Worm (Caenorhabditis elegans) whole organism, L2 larva: ENCODE measurements around the gene srt-49.

Source experiments
- ZK546.5 ChIP-seq: sonication (generic microtip); optimal IDR thresholded peaks from 2 replicates; lab custom pipeline; 2017; ENCODE audit warnings: missing biosample characterization, missing genetic modification characterization
- gmeb-1 ChIP-seq: fragments of 150-350 bp; optimal IDR thresholded peaks from 2 replicates; lab custom pipeline; 2014; ENCODE audit warnings: missing biosample characterization, missing genetic modification characterization
- lin-11 ChIP-seq: fragments of 150-350 bp; sonication (generic microtip); optimal IDR thresholded peaks from 2 replicates; lab custom pipeline; 2014; ENCODE audit warnings: missing biosample characterization, missing genetic modification characterization, inconsistent platforms, mixed read lengths
- nhr-77 ChIP-seq: fragments of 150-350 bp; optimal IDR thresholded peaks from 2 replicates; lab custom pipeline; 2014; ENCODE audit warnings: missing biosample characterization, missing genetic modification characterization
- skn-1 ChIP-seq: sonication (generic microtip); optimal IDR thresholded peaks from 2 replicates; lab custom pipeline; 2017; ENCODE audit warnings: missing biosample characterization, missing genetic modification characterization
- zag-1 ChIP-seq: fragments of 150-350 bp; optimal IDR thresholded peaks from 2 replicates; lab custom pipeline; 2014; ENCODE audit warnings: missing biosample characterization, missing genetic modification characterization

DNA sequence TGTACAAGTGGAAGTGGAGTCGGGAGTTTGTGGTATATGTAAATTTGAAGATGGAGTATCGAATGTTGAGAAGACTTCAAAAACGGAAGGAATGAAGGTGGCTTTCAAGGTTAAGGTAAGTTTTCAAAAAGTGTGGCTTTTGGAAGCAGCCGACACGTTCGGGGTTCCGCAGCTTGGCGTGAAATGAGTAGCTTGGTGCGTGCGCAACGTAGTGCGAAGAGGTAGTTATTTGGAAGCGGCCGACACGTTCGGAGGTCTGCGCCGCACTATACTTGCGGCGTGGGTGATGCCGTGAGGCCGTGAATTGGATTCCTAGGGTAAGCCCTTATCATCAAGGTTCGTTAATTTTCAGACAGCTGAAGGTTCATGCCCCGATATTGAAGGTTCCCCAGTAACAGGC is 22.6 kb upstream of the srt-49 start, which contains the start of gene clec-189:
- TF ChIP-seq lin-11 (tag; lab: Kevin White, UChicago) (no peak), zag-1 (tag; lab: Kevin White, UChicago) (no peak), skn-1 (no peak), gmeb-1 (no peak), ZK546.5 (tag; lab: Kevin White, UChicago) (no peak), nhr-77 (no peak)
